Fruit fly (Drosophila melanogaster): ENCODE data around the gene Cyt-c1L.

The Cyt-c1L gene

DNA sequence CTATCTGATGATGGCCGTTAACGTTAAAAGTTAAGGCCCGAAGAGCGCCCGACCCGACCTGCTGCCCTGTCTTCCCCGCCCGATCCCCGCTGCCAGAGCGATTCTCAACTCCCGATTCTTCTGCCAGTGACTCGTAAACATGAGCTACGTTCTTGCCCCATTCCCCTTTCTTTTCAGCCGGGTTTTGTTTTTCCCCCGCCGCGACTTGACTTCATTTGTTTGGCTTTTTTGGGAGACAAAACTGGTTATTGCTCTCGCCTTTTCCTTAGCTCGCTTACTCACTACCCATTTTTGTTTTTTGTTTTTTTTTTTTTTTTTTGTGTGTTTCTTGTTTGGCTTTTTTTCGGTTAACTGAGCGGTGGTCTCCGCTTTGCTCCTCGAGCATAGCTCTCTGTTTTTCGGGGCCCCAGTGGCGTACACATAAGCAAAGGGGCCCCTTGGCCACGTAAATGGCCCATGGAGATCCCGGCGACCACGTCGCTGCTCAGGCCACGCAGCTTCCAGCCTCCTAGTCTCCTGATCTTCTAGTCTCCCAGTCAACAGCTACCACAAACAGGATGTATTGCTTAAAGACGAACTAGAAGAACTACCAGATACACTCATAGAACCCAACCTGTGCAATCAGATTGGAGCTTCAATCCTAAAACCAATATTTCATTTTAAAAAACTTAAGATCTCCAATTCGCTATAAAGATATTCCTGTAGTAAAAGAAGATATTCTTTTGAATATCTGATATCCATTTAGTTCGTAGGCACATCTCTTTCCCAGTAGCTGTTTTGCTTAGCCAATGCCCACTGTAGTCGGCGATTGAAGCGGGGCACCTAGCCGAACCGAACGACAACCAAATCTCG, 6.8 kb upstream of the Cyt-c1L start (continued):
- no peak for TF ChIP-seq pan (optimal IDR thresholded peaks at IDR 0.05)
- no peak for TF ChIP-seq Mio (GFP tag; optimal IDR thresholded peaks at IDR 0.05)
- no peak for TF ChIP-seq GATAd (GFP tag; optimal IDR thresholded peaks at IDR 0.05)
- TF ChIP-seq Hnf4 (GFP tag; optimal IDR thresholded peaks at IDR 0.05), result no peak

DNA sequence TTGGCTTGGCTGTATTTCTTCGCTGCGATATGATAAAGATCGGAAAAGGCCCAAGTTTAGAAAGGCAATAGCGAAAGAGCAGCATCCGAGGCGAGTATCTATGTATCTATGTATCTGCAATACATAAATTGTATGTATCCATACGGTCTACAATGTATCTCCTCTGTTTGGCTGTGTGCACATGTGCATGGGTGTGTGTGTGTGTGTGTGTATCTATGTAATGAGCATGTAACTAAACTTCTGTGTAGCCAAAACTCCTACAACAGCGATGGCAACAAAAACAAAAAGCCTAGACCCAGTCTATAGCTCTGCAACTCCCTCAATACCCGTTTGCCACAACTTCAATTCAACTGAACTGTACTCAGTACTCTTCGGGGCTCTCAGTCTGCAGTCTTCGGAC, 6.2 kb upstream of the Cyt-c1L start:
- TF ChIP-seq Dfd (GFP tag; optimal IDR thresholded peaks at IDR 0.05) (peak; percentile 76), HLH106 (tag; optimal IDR thresholded peaks at IDR 0.05) (no peak)

DNA sequence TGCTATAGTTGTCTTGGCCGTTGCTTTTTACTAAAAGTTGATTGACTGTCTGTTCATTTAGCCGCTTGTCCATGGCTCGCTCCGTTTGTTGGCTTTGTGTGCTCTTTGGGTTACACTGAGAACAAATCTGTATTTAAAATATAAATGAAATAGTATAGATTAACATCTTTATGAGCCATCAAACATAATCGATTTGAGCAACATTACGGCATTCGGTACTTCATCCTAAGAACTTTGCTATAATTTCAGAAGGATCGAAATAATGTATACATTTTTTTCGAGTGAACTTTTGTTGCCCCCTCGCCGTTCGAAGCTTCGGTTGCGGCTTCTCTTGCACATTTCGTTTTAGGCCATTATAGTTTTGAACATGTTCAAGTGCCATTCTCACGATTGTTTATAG, 4.1 kb upstream of the Cyt-c1L start:
- TF ChIP-seq Sp1 (GFP tag; optimal IDR thresholded peaks at IDR 0.05) (peak; percentile 26), rgr (GFP tag; optimal IDR thresholded peaks at IDR 0.05) (peak; percentile 40), Hnf4 (GFP tag; optimal IDR thresholded peaks at IDR 0.05) (peak; percentile 12), ey (GFP tag; optimal IDR thresholded peaks at IDR 0.05) (peak; percentile 37), sv (GFP tag; optimal IDR thresholded peaks at IDR 0.05) (peak; percentile 6), usp (GFP tag; optimal IDR thresholded peaks at IDR 0.05) (no peak), sage (GFP tag; optimal IDR thresholded peaks at IDR 0.05) (no peak), HLH106 (tag; optimal IDR thresholded peaks at IDR 0.05) (peak; percentile 27), Mio (GFP tag; optimal IDR thresholded peaks at IDR 0.05) (no peak), psq (GFP tag; optimal IDR thresholded peaks at IDR 0.05) (peak; percentile 5), foxo (GFP tag; optimal IDR thresholded peaks at IDR 0.05) (peak in 1 of 2 experiments; percentile 55), br (GFP tag; optimal IDR thresholded peaks at IDR 0.05) (peak; percentile 60), h (GFP tag; optimal IDR thresholded peaks at IDR 0.05) (peak; percentile 45), OdsH (GFP tag; optimal IDR thresholded peaks at IDR 0.05) (no peak), woc (GFP tag; optimal IDR thresholded peaks at IDR 0.05) (peak; percentile 11), dsf (GFP tag; optimal IDR thresholded peaks at IDR 0.05; ENCODE audit: borderline replicate concordance) (no peak), Dif (GFP tag; optimal IDR thresholded peaks at IDR 0.05; ENCODE audit: partially characterized antibody) (no peak), Vsx2 (GFP tag; optimal IDR thresholded peaks at IDR 0.05; ENCODE audit: partially characterized antibody) (no peak), fru (GFP tag; optimal IDR thresholded peaks at IDR 0.05) (peak; percentile 61)

DNA sequence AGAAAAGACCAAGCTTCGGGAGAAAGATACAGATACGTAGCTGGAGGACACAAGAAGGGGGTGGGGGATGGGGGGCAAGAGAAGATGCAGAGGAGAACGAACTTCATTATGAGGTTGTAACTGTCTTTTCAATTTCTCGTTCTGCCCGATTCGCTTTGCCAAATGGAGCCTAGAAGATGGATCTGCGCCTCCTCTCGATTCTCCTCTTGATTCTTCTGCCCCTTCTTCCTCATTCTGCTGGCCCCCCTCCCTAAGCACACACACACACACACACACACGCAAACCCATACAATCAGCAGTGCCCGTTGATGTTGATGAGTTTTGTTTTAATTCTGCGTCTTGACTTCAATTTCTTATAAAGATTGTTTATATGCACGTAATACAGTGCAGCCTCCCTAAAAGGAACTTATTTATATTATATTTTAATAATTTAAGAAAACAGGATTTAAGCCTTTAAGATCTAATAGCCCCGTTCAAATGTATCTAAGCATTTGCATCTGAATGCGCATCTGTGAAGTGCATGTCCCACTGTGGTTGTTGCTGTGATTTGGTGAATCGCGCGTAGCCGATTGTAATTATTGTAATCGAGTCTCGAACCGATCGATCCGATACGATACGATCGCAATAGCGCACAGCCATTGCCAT, 3.2 kb upstream of the Cyt-c1L start:
- TF ChIP-seq Abd-B (GFP tag; optimal IDR thresholded peaks at IDR 0.05) (no peak), Mio (GFP tag; optimal IDR thresholded peaks at IDR 0.05) (no peak), woc (GFP tag; optimal IDR thresholded peaks at IDR 0.05) (peak; percentile 50), N (GFP tag; optimal IDR thresholded peaks at IDR 0.05) (peak; percentile 56), Vsx2 (GFP tag; optimal IDR thresholded peaks at IDR 0.05; ENCODE audit: partially characterized antibody) (no peak), rgr (GFP tag; optimal IDR thresholded peaks at IDR 0.05) (peak; percentile 80), fru (GFP tag; optimal IDR thresholded peaks at IDR 0.05) (peak; percentile 80), brk (GFP tag; optimal IDR thresholded peaks at IDR 0.05) (peak; percentile 52), Sp1 (GFP tag; optimal IDR thresholded peaks at IDR 0.05) (peak; percentile 88), Myc (optimal IDR thresholded peaks at IDR 0.05) (no peak), Jra (GFP tag; optimal IDR thresholded peaks at IDR 0.05) (peak; percentile 9), Dfd (GFP tag; optimal IDR thresholded peaks at IDR 0.05) (peak; percentile 55), br (GFP tag; optimal IDR thresholded peaks at IDR 0.05) (peak; percentile 63), tai (GFP tag; optimal IDR thresholded peaks at IDR 0.05) (no peak), sv (GFP tag; optimal IDR thresholded peaks at IDR 0.05) (no peak), Hnf4 (GFP tag; optimal IDR thresholded peaks at IDR 0.05) (peak; percentile 74), dl (GFP tag; optimal IDR thresholded peaks at IDR 0.05; ENCODE audit: insufficient read depth in 1 of 2, partially characterized antibody in 2 of 2) (peak in 1 of 2 experiments; percentile 18), Hr83 (GFP tag; optimal IDR thresholded peaks at IDR 0.05; ENCODE audit: poor library complexity, severe bottlenecking) (no peak), Hr78 (GFP tag; optimal IDR thresholded peaks at IDR 0.05) (no peak), Rel (GFP tag; optimal IDR thresholded peaks at IDR 0.05) (no peak), Rel (tag; optimal IDR thresholded peaks at IDR 0.05) (peak; percentile 68), pan (optimal IDR thresholded peaks at IDR 0.05) (no peak), HLH106 (tag; optimal IDR thresholded peaks at IDR 0.05) (peak; percentile 92), h (GFP tag; optimal IDR thresholded peaks at IDR 0.05) (peak; percentile 87), usp (GFP tag; optimal IDR thresholded peaks at IDR 0.05) (no peak), jim (GFP tag; optimal IDR thresholded peaks at IDR 0.05) (no peak), dmrt93B (GFP tag; optimal IDR thresholded peaks at IDR 0.05) (peak; percentile 80), CrebA (GFP tag; optimal IDR thresholded peaks at IDR 0.05; ENCODE audit: borderline replicate concordance) (no peak), CG32264 (GFP tag; optimal IDR thresholded peaks at IDR 0.05) (no peak), CG9705 (GFP tag; optimal IDR thresholded peaks at IDR 0.05) (peak; percentile 86), ey (GFP tag; optimal IDR thresholded peaks at IDR 0.05) (peak; percentile 72), sage (GFP tag; optimal IDR thresholded peaks at IDR 0.05) (peak; percentile 76), psq (GFP tag; optimal IDR thresholded peaks at IDR 0.05) (peak; percentile 91), Dif (GFP tag; optimal IDR thresholded peaks at IDR 0.05; ENCODE audit: partially characterized antibody) (no peak), lola (GFP tag; optimal IDR thresholded peaks at IDR 0.05) (no peak), dsf (GFP tag; optimal IDR thresholded peaks at IDR 0.05; ENCODE audit: borderline replicate concordance) (peak; percentile 42), OdsH (GFP tag; optimal IDR thresholded peaks at IDR 0.05) (peak; percentile 82)
